Fruit fly (Drosophila melanogaster): ENCODE data around the gene CG43085.

Gene CG43085

DNA sequence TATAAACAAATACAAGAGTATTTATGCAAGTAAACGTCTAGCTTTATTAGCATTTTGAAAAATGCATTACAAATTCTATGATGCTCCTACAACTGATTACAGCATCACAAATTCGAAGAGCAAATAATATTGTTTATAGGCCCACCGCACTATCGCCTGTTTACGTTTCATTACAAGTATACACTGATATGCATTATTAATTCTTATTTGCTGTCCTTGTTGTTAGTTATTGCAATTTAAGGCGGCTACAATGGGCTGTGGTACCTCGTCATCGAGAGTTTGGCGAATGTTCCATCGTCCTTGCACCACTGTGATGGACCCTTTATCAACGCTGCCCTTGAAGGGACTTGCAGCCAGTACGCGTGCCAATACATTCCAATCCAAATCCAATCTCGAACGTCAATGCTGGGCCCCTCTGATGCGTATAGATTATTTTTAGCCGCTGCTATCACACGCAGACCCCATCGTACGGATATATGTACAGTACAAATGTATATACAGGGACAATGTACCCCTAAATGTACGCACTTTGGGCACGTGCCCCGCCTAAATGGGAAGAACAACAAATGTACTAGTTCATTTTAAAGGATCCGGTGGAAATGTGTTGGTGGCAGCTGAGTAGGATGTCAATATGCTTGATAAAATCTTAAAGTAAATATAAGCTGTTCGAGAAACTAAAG lies 10.3 kb upstream of the CG43085 start:
- TF ChIP-seq Lpt (GFP tag; optimal IDR thresholded peaks at IDR 0.05), result no peak
- 0 out of 3 replicates have a peak, but pooled peaks have one; percentile 7 for TF ChIP-seq eg (GFP tag; IDR thresholded peaks at IDR 0.05)

DNA sequence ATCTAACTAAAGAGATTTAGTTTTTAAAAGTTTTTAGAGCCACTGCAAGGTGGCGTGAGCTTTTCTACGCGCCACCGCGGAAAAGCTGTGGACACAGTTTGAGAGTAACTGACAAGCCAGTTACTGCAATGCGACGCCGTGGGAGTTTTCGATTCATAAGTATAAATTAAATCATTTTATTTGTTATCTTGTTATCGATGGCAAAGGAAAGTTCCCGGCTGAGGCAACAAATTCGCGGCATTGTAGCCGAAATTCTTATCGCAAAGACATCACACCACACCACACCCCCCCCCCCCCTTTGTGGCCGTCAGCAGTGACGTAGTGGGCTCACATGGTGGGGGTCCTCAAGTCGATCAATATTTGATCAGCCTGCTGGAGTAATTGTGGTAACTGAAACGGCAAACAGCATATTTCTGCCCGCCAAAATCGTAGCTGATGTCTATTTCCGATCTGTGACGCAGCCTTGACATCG lies 9.3 kb upstream of the CG43085 start:
- TF ChIP-seq eg (GFP tag; IDR thresholded peaks at IDR 0.05) (peak; percentile 51; the same call in 1 of the 3 replicates), CG10669 (GFP tag; optimal IDR thresholded peaks at IDR 0.05) (peak; percentile 3), Eip93F (GFP tag; optimal IDR thresholded peaks at IDR 0.05) (no peak), CG6163 (GFP tag; IDR thresholded peaks at IDR 0.05) (peak; percentile 29; the same call in 1 of the 3 replicates), Blimp-1 (GFP tag; optimal IDR thresholded peaks at IDR 0.05) (no peak), fkh (GFP tag; optimal IDR thresholded peaks at IDR 0.05) (peak; percentile 96), svp (GFP tag) (peak; percentile 51), CG6854 (GFP tag; optimal IDR thresholded peaks at IDR 0.05) (peak; percentile 20), CG15336 (GFP tag; IDR thresholded peaks at IDR 0.05) (0 out of 2 replicates have a peak, but pooled peaks have one; percentile 10), CG8632 (GFP tag; optimal IDR thresholded peaks at IDR 0.05) (no peak), vri (GFP tag; optimal IDR thresholded peaks at IDR 0.05) (peak; percentile 79), CG8119 (GFP tag; IDR thresholded peaks at IDR 0.05) (0 out of 3 replicates have a peak, but pooled peaks have one; percentile 18)

DNA sequence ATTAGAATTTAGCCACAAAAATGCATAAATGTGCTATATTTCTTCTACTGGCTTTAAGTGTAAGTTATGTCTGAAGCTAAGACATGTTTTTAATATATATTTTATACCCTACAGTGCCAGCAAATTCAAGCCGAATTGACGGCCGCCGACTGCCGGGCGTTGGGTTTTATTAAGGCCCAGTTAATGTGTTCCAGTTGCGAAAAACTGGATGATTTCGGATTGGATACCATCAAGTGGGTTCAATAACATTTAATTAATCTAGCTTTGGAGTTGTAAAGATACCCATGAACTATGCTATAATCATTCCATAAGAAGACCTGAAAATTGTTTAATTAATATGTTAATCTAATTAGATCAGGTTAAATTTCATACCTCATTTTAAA lies 8.1 kb upstream of the CG43085 start:
- TF ChIP-seq Blimp-1 (GFP tag; optimal IDR thresholded peaks at IDR 0.05), result no peak
- no peak for TF ChIP-seq fkh (GFP tag; optimal IDR thresholded peaks at IDR 0.05)
- no peak for TF ChIP-seq CG9139 (GFP tag; optimal IDR thresholded peaks at IDR 0.05)
- TF ChIP-seq lz (GFP tag; optimal IDR thresholded peaks at IDR 0.05), result no peak
- TF ChIP-seq Gug (GFP tag; IDR thresholded peaks at IDR 0.05), result no peak
- TF ChIP-seq CG11762 (GFP tag; optimal IDR thresholded peaks at IDR 0.05; ENCODE audit: insufficient read depth), result no peak
- TF ChIP-seq CG34406 (GFP tag; optimal IDR thresholded peaks at IDR 0.05), result no peak
- no peak for TF ChIP-seq dac (GFP tag; optimal IDR thresholded peaks at IDR 0.05)
- no peak for TF ChIP-seq Ets21C (GFP tag; optimal IDR thresholded peaks at IDR 0.05)
- TF ChIP-seq Hr4 (GFP tag; optimal IDR thresholded peaks at IDR 0.05), result no peak
- TF ChIP-seq esn (GFP tag; optimal IDR thresholded peaks at IDR 0.05), result no peak
- TF ChIP-seq CG11294 (GFP tag; IDR thresholded peaks at IDR 0.05), result no peak
- no peak for TF ChIP-seq CG7368 (GFP tag; optimal IDR thresholded peaks at IDR 0.05)
- no peak for TF ChIP-seq Sox102F (GFP tag; optimal IDR thresholded peaks at IDR 0.05)

DNA sequence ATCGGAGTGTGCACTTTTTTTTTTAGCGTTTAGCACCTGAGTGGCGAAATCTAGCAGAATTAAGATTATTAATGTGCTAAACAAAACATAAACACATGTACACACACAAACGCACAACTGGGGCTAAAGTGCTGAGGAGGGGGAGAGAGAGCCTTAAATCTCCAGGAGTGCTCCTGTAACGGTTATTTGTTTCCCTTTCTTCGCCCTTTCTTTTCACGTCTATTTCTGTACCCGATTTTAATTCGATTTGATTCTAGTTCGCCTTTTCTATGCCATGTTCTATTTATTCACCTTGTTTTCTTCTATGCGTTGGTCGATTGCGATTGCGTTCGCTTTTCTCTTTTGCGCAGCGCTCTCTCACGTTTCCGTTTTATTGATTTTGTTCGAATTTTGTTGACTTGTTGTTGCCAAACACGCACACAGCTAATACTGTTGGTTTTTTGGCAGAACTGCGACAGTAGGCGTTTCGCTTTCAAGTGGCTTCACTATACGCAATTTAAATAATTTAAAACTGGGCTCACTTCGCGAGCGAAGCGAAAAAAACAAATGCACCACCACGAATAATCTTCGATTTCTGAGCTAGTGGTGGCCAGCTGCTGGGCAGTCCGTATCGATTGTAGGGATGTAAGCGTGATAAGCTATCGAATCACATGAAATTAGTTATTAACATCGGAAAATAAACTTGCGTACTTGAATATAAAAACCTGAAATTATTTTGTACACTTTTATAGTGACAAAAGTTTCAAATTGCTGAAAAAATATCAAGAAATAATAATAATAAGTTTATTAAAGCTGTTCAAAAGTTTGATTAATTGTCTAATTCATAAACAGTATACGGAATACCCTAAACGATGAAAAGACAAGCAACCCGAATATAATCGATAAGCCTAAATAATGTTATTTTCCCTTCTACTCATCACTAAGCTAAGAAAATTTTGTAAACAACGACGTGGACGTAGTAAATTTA lies 7.4 kb upstream of the CG43085 start, which contains the start of the genes Krn, Ndfip and CG7484:
Gene Krn, minus strand, starts transcription at position 580 of the 967 bp plus-strand sequence.
Gene Ndfip, minus strand, starts transcription at position 580 of the 967 bp plus-strand sequence.
Gene CG7484, plus strand, starts transcription at position 917 of the 967 bp plus-strand sequence.
- TF ChIP-seq CG6854 (GFP tag; optimal IDR thresholded peaks at IDR 0.05), result peak; percentile 55
- peak; percentile 87 for TF ChIP-seq Smox (GFP tag; optimal IDR thresholded peaks at IDR 0.05)
- peak; percentile 87 for TF ChIP-seq OdsH (GFP tag; optimal IDR thresholded peaks at IDR 0.05)
- peak; percentile 78 for TF ChIP-seq Ets21C (GFP tag; optimal IDR thresholded peaks at IDR 0.05)
- peak; percentile 62 for TF ChIP-seq CG6808 (GFP tag; optimal IDR thresholded peaks at IDR 0.05)
- peak; percentile 79 for TF ChIP-seq Sox15 (GFP tag; optimal IDR thresholded peaks at IDR 0.05)
- TF ChIP-seq CG3919 (GFP tag; optimal IDR thresholded peaks at IDR 0.05), result peak; percentile 83
- TF ChIP-seq topi (GFP tag; optimal IDR thresholded peaks at IDR 0.05), result peak; percentile 83
- peak; percentile 21 for TF ChIP-seq CG6276 (GFP tag; optimal IDR thresholded peaks at IDR 0.05)
- TF ChIP-seq vri (GFP tag; optimal IDR thresholded peaks at IDR 0.05), result peak; percentile 56
- TF ChIP-seq dac (GFP tag; optimal IDR thresholded peaks at IDR 0.05), result peak; percentile 38
- TF ChIP-seq Hr39 (GFP tag; optimal IDR thresholded peaks at IDR 0.05), result peak; percentile 86
- TF ChIP-seq lz (GFP tag; optimal IDR thresholded peaks at IDR 0.05), result peak; percentile 87
- peak; percentile 89 for TF ChIP-seq CG31627 (GFP tag; optimal IDR thresholded peaks at IDR 0.05)
- peak; percentile 78 for TF ChIP-seq CG34406 (GFP tag; optimal IDR thresholded peaks at IDR 0.05)
- TF ChIP-seq Hr38 (GFP tag; optimal IDR thresholded peaks at IDR 0.05), result no peak
- TF ChIP-seq CG11762 (GFP tag; optimal IDR thresholded peaks at IDR 0.05; ENCODE audit: insufficient read depth), result peak; percentile 65
- TF ChIP-seq spab (GFP tag; optimal IDR thresholded peaks at IDR 0.05), result peak; percentile 23
- peak; percentile 67; the same call in 2 of the 3 replicates for TF ChIP-seq CG8119 (GFP tag; IDR thresholded peaks at IDR 0.05)
- TF ChIP-seq CG1621 (tag; optimal IDR thresholded peaks at IDR 0.05), result peak; percentile 54
- peak; percentile 85 for TF ChIP-seq Sox14 (GFP tag; optimal IDR thresholded peaks at IDR 0.05)
- TF ChIP-seq fd59A (GFP tag; optimal IDR thresholded peaks at IDR 0.05), result peak; percentile 63
- TF ChIP-seq fd85E (GFP tag; optimal IDR thresholded peaks at IDR 0.05), result no peak
- TF ChIP-seq salr (GFP tag; optimal IDR thresholded peaks at IDR 0.05), result peak; percentile 67 to 69
